Worm (Caenorhabditis elegans): ENCODE measurements around the gene sec-24.2.

DNA sequence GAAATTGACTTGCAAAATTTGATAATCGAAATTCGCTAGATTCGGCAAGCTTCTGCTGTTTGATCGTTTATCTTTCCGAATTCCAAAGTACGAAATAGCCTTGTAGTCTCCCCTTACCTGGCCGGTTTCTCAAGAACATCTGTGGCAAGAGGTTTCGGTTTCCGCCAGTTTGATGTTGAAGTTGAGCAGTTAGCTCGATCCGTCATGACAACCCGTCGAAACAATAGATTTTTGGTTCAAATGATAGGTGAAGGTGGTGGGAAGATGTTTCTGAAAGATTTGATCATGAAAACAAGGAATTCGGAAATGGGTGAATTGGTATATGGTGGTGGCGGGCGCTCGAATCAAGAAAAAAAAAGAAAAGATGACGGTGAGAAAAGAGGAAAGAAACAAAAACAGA lies 37.8 kb upstream of the sec-24.2 start, which contains the start of gene acs-20:
- TF ChIP-seq nhr-76 (tag; optimal IDR thresholded peaks at IDR 0.05) (no peak), mep-1 (tag; optimal IDR thresholded peaks at IDR 0.05) (no peak), lsy-2 (tag; optimal IDR thresholded peaks at IDR 0.05) (no peak), lir-3 (tag; optimal IDR thresholded peaks at IDR 0.05) (no peak), gei-8 (GFP tag; optimal IDR thresholded peaks at IDR 0.05) (no peak), unc-62 (GFP tag; optimal IDR thresholded peaks at IDR 0.05 in 1 of 2) (peak in 1 of 2 experiments; percentile 76), unc-62 (tag; optimal IDR thresholded peaks at IDR 0.05) (no peak)

Data from whole organism, L4 larva.